Fruit fly (Drosophila melanogaster) whole organism, embryonic: ENCODE measurements around the gene CG2772.

ENCODE experiments used
- CG10321 ChIP-seq: fragments of 200-800 bp; sonication (Bioruptor generic); IDR thresholded peaks from 2 replicates; pipeline ENCODE4 v1.3.6; 2022; ENCODE audit warnings: missing biosample characterization, missing genetic modification characterization
- CG10366 ChIP-seq: fragments of 200-800 bp; sonication (Bioruptor generic); IDR thresholded peaks from 2 replicates; pipeline ENCODE4 v1.3.6; 2022; ENCODE audit warnings: missing biosample characterization, missing genetic modification characterization
- CG11247 ChIP-seq: fragments of 200-800 bp; sonication (Bioruptor generic); IDR thresholded peaks from 2 replicates; pipeline ENCODE4 v1.3.6; 2022; ENCODE audit warnings: missing biosample characterization, missing genetic modification characterization
- CG12659 ChIP-seq: fragments of 200-800 bp; sonication (Bioruptor generic); optimal IDR thresholded peaks from 3 replicates; lab custom pipeline; 2017; ENCODE audit warnings: mild to moderate bottlenecking, missing biosample characterization, missing genetic modification reagents, missing genetic modification characterization
- CG13775 ChIP-seq: fragments of 200-800 bp; sonication (Bioruptor generic); optimal IDR thresholded peaks from 3 replicates; lab custom pipeline; 2017; ENCODE audit warnings: missing biosample characterization, mild to moderate bottlenecking, missing genetic modification characterization
- CG1529 ChIP-seq: fragments of 200-800 bp; sonication (Bioruptor generic); optimal IDR thresholded peaks from 3 replicates; lab custom pipeline; 2018; ENCODE audit warnings: missing biosample characterization, missing genetic modification characterization
- CG17361 ChIP-seq: fragments of 200-800 bp; sonication (Bioruptor generic); IDR thresholded peaks from 3 replicates; pipeline ENCODE4 v1.3.6; 2022; ENCODE audit warnings: missing biosample characterization, missing genetic modification characterization
- CG2202 ChIP-seq: fragments of 200-800 bp; sonication (Bioruptor generic); optimal IDR thresholded peaks from 2 replicates; lab custom pipeline; 2018; ENCODE audit warnings: missing biosample characterization, mild to moderate bottlenecking, missing genetic modification characterization
- CG2875 ChIP-seq: fragments of 200-800 bp; sonication (Bioruptor generic); optimal IDR thresholded peaks from 2 replicates; lab custom pipeline; 2017; ENCODE audit warnings: missing biosample characterization, mild to moderate bottlenecking, missing genetic modification characterization, missing genetic modification reagents
- CG34376 ChIP-seq: fragments of 200-800 bp; sonication (Bioruptor generic); optimal IDR thresholded peaks from 2 replicates; lab custom pipeline; 2018; ENCODE audit warnings: missing biosample characterization, mild to moderate bottlenecking, missing genetic modification characterization
- CG3847 ChIP-seq: fragments of 200-800 bp; sonication (Bioruptor generic); IDR thresholded peaks from 2 replicates; pipeline ENCODE4 v1.3.6; 2022; ENCODE audit warnings: missing biosample characterization, missing genetic modification characterization
- CG4328 ChIP-seq: fragments of 200-800 bp; sonication (Bioruptor generic); optimal IDR thresholded peaks from 3 replicates; lab custom pipeline; 2017; ENCODE audit warnings: missing biosample characterization, missing genetic modification reagents, missing genetic modification characterization
- CG4360 ChIP-seq: fragments of 200-800 bp; sonication (Bioruptor generic); IDR thresholded peaks from 2 replicates; pipeline ENCODE4 v1.3.6; 2022; ENCODE audit warnings: missing biosample characterization, missing genetic modification characterization
- CG6654 ChIP-seq: fragments of 200-800 bp; sonication (Bioruptor generic); optimal IDR thresholded peaks from 2 replicates; lab custom pipeline; 2017; ENCODE audit warnings: missing biosample characterization, mild to moderate bottlenecking, missing genetic modification characterization
- CG6791 ChIP-seq: fragments of 200-800 bp; sonication (Bioruptor generic); IDR thresholded peaks from 3 replicates; pipeline ENCODE4 v1.3.6; 2022; ENCODE audit warnings: missing biosample characterization, missing genetic modification characterization; ENCODE audit not compliant: partially characterized antibody
- CG9215 ChIP-seq: fragments of 200-800 bp; sonication (Bioruptor generic); IDR thresholded peaks from 2 replicates; pipeline ENCODE4 v1.3.6; 2022; ENCODE audit warnings: missing biosample characterization, missing genetic modification characterization
- Camta ChIP-seq: fragments of 200-800 bp; sonication (Bioruptor generic); optimal IDR thresholded peaks from 2 replicates; lab custom pipeline; 2016; ENCODE audit warnings: missing biosample characterization, missing genetic modification characterization
- D19A ChIP-seq: fragments of 200-800 bp; optimal IDR thresholded peaks from 3 replicates; lab custom pipeline; 2019; ENCODE audit warnings: missing biosample characterization, mild to moderate bottlenecking, missing genetic modification characterization, moderate library complexity
- Dek ChIP-seq: fragments of 200-800 bp; sonication (Bioruptor generic); optimal IDR thresholded peaks from 3 replicates; lab custom pipeline; 2019; ENCODE audit warnings: missing biosample characterization, mild to moderate bottlenecking, missing genetic modification characterization, moderate library complexity
- Doc2 ChIP-seq: fragments of 200-800 bp; sonication (Bioruptor generic); IDR thresholded peaks from 2 replicates; pipeline ENCODE4 v1.3.6; 2022; ENCODE audit warnings: missing biosample characterization, missing genetic modification characterization
- H15 ChIP-seq: fragments of 200-800 bp; sonication (Bioruptor generic); IDR thresholded peaks from 3 replicates; pipeline ENCODE4 v1.3.6; 2022; ENCODE audit warnings: missing biosample characterization, missing genetic modification characterization
- Hmr ChIP-seq: fragments of 200-800 bp; sonication (Bioruptor generic); optimal IDR thresholded peaks from 3 replicates; lab custom pipeline; 2017; ENCODE audit warnings: mild to moderate bottlenecking, missing biosample characterization, missing genetic modification reagents, missing genetic modification characterization
- MESR4 ChIP-seq: fragments of 200-800 bp; sonication (Bioruptor generic); optimal IDR thresholded peaks from 2 replicates; lab custom pipeline; 2018; ENCODE audit warnings: missing biosample characterization, mild to moderate bottlenecking, missing genetic modification characterization, moderate library complexity
- Myb ChIP-seq: fragments of 200-800 bp; sonication (Bioruptor generic); optimal IDR thresholded peaks from 2 replicates; lab custom pipeline; 2016; ENCODE audit warnings: missing biosample characterization, missing genetic modification characterization
- NFAT ChIP-seq: fragments of 200-800 bp; sonication (Bioruptor generic); IDR thresholded peaks from 2 replicates; pipeline ENCODE4 v1.3.6; 2022; ENCODE audit warnings: missing biosample characterization, missing genetic modification characterization
- Oli ChIP-seq: fragments of 200-800 bp; sonication (Bioruptor generic); optimal IDR thresholded peaks from 2 replicates; lab custom pipeline; 2018; ENCODE audit warnings: missing biosample characterization, mild to moderate bottlenecking, missing genetic modification characterization, moderate library complexity
- ac ChIP-seq: fragments of 200-800 bp; sonication (Bioruptor generic); optimal IDR thresholded peaks from 3 replicates; lab custom pipeline; 2017; ENCODE audit warnings: missing biosample characterization, mild to moderate bottlenecking, missing genetic modification characterization
- cato ChIP-seq: fragments of 200-800 bp; sonication (Bioruptor generic); optimal IDR thresholded peaks from 2 replicates; lab custom pipeline; 2016; ENCODE audit warnings: missing biosample characterization, missing genetic modification characterization, borderline replicate concordance
- crp ChIP-seq, 2 experiments: fragments of 200-800 bp; sonication (Bioruptor generic); optimal IDR thresholded peaks; 2 replicates in 1 of 2; 3 replicates in 1 of 2; lab custom pipeline; 2017; ENCODE audit warnings: missing biosample characterization in 2 of 2, missing genetic modification characterization in 2 of 2, mild to moderate bottlenecking in 1 of 2, moderate library complexity in 1 of 2
- dmrt99B ChIP-seq: fragments of 200-800 bp; sonication (Bioruptor generic); optimal IDR thresholded peaks from 2 replicates; lab custom pipeline; 2018; ENCODE audit warnings: missing biosample characterization, mild to moderate bottlenecking, missing genetic modification characterization, moderate library complexity
- exex ChIP-seq: fragments of 200-800 bp; sonication (Bioruptor generic); optimal IDR thresholded peaks from 4 replicates; lab custom pipeline; 2018; ENCODE audit warnings: missing biosample characterization, mild to moderate bottlenecking, missing genetic modification characterization, moderate library complexity
- gcm2 ChIP-seq: fragments of 200-800 bp; sonication (Bioruptor generic); optimal IDR thresholded peaks from 2 replicates; lab custom pipeline; 2016; ENCODE audit warnings: missing biosample characterization, missing genetic modification characterization
- gsb-n ChIP-seq: fragments of 200-800 bp; sonication (Bioruptor generic); optimal IDR thresholded peaks from 3 replicates; lab custom pipeline; 2018; ENCODE audit warnings: missing biosample characterization, mild to moderate bottlenecking, missing genetic modification characterization
- jing ChIP-seq: fragments of 200-800 bp; sonication (Bioruptor generic); optimal IDR thresholded peaks from 2 replicates; lab custom pipeline; 2018; ENCODE audit warnings: missing biosample characterization, mild to moderate bottlenecking, missing genetic modification characterization
- kni ChIP-seq: fragments of 200-800 bp; sonication (Bioruptor generic); optimal IDR thresholded peaks from 3 replicates; lab custom pipeline; 2017; ENCODE audit warnings: mild to moderate bottlenecking, missing biosample characterization, missing genetic modification reagents, missing genetic modification characterization
- lov ChIP-seq, 2 experiments: fragments of 200-800 bp in 1 of 2; fragments of >200 bp in 1 of 2; sonication (Bioruptor generic) in 1 of 2; IDR thresholded peaks in 1 of 2; optimal IDR thresholded peaks in 1 of 2; 2 replicates in 1 of 2; 3 replicates in 1 of 2; pipeline versions ENCODE4 v1.3.6 to Lab custom; 2017 to 2022; ENCODE audit warnings: missing biosample characterization in 1 of 2, missing genetic modification characterization in 1 of 2
- mld ChIP-seq: fragments of 200-800 bp; sonication (Bioruptor generic); IDR thresholded peaks from 3 replicates; pipeline ENCODE4 v1.3.6; 2022; ENCODE audit warnings: missing biosample characterization, missing genetic modification characterization; ENCODE audit not compliant: partially characterized antibody
- oc ChIP-seq: fragments of 200-800 bp; sonication (Bioruptor generic); optimal IDR thresholded peaks from 2 replicates; lab custom pipeline; 2018; ENCODE audit warnings: missing biosample characterization, mild to moderate bottlenecking, missing genetic modification characterization, moderate library complexity
- pum ChIP-seq: fragments of 200-800 bp; sonication (Bioruptor generic); optimal IDR thresholded peaks from 2 replicates; lab custom pipeline; 2016; ENCODE audit warnings: missing biosample characterization, missing genetic modification characterization
- ro ChIP-seq: fragments of 200-800 bp; sonication (Bioruptor generic); IDR thresholded peaks from 2 replicates; pipeline ENCODE4 v1.3.6; 2022; ENCODE audit warnings: missing biosample characterization, missing genetic modification characterization
- ssp ChIP-seq: fragments of 200-800 bp; sonication (Bioruptor generic); IDR thresholded peaks from 2 replicates; pipeline ENCODE4 v1.3.6; 2022; ENCODE audit warnings: missing biosample characterization, missing genetic modification characterization
- stc ChIP-seq: fragments of 200-800 bp; sonication (Bioruptor generic); IDR thresholded peaks from 2 replicates; pipeline ENCODE4 v1.3.6; 2022; ENCODE audit warnings: missing biosample characterization, missing genetic modification characterization
- stwl ChIP-seq: fragments of 200-800 bp; sonication (Bioruptor generic); optimal IDR thresholded peaks from 3 replicates; lab custom pipeline; 2018; ENCODE audit warnings: missing biosample characterization, mild to moderate bottlenecking, missing genetic modification characterization, moderate library complexity
- tin ChIP-seq: fragments of 200-800 bp; sonication (Bioruptor generic); optimal IDR thresholded peaks from 3 replicates; lab custom pipeline; 2016; ENCODE audit warnings: missing biosample characterization, missing genetic modification characterization
- twi ChIP-seq: fragments of 200-800 bp; optimal IDR thresholded peaks from 2 replicates; lab custom pipeline; 2019; ENCODE audit warnings: missing biosample characterization, mild to moderate bottlenecking, missing genetic modification characterization, moderate library complexity
- vvl ChIP-seq: fragments of 200-800 bp; sonication (Bioruptor generic); IDR thresholded peaks from 2 replicates; pipeline ENCODE4 v1.3.6; 2022; ENCODE audit warnings: missing biosample characterization, missing genetic modification characterization
- z ChIP-seq: fragments of 200-800 bp; sonication (Bioruptor generic); IDR thresholded peaks from 3 replicates; pipeline ENCODE4 v1.3.6; 2022; ENCODE audit warnings: missing biosample characterization, missing genetic modification characterization
- zen ChIP-seq: fragments of 200-800 bp; sonication (Bioruptor generic); optimal IDR thresholded peaks from 3 replicates; lab custom pipeline; 2018; ENCODE audit warnings: missing biosample characterization, mild to moderate bottlenecking, missing genetic modification characterization, moderate library complexity

CG2772 gene

DNA sequence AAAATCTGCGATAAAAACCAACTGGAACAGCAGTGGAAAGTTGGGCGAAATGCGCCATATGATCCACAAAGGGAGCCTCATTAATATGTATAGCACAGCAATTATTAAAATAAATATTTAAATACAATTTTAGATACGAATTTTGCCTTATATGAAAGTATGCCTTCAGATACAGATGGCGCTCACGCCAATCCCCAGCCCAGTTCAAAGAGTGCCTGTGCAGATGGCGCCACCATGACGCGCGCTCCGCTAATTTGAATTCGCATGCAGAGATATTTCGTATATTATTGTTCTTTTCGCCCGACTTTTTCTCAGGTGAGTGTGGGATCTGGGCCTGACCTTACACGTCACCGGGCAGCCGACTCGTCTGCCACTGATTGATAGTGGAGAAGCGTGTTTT is 26.4 kb downstream of the CG2772 start, which contains the start of gene Pgant4 (continued):
- no peak for TF ChIP-seq crp (GFP tag; optimal IDR thresholded peaks at IDR 0.05; lab: Kevin White, UChicago)
- TF ChIP-seq CG17361 (GFP tag; lab: Robert Waterston, UW), result peak; percentile 57; the same call in 1 of the 3 replicates
- TF ChIP-seq ro (GFP tag; lab: Robert Waterston, UW), result peak; percentile 29; the same call in 1 of the 2 replicates
- peak; percentile 50 for TF ChIP-seq CG12659 (GFP tag; lab: Kevin White, UChicago)
- peak; percentile 3 for TF ChIP-seq cato (GFP tag; lab: Kevin White, UChicago)
- peak; percentile 41 for TF ChIP-seq stwl (tag; lab: Kevin White, UChicago)
- 0 out of 2 replicates have a peak, but pooled peaks have one; percentile 13 for TF ChIP-seq stc (GFP tag; lab: Robert Waterston, UW)
- TF ChIP-seq Hmr (GFP tag; lab: Kevin White, UChicago), result peak; percentile 44
- peak; percentile 89 for TF ChIP-seq gsb-n (tag; lab: Kevin White, UChicago)
- TF ChIP-seq CG10321 (GFP tag; lab: Robert Waterston, UW), result no peak
- TF ChIP-seq CG9215, result peak; percentile 28; the same call in 1 of the 2 replicates
- TF ChIP-seq tin (GFP tag; lab: Kevin White, UChicago), result peak; percentile 71
- TF ChIP-seq CG2875 (GFP tag; lab: Kevin White, UChicago), result peak; percentile 25
- 0 out of 2 replicates have a peak, but pooled peaks have one; percentile 26 for TF ChIP-seq ssp
- peak; percentile 27 for TF ChIP-seq Myb (GFP tag; lab: Kevin White, UChicago)
- TF ChIP-seq jing (GFP tag; lab: Kevin White, UChicago), result no peak
- TF ChIP-seq ac (GFP tag; lab: Kevin White, UChicago), result no peak
- peak; percentile 31 for TF ChIP-seq twi
- peak; percentile 76 for TF ChIP-seq vvl (GFP tag; lab: Robert Waterston, UW)
- TF ChIP-seq CG1529, result no peak
- no peak for TF ChIP-seq lov (optimal IDR thresholded peaks at IDR 0.05; lab: Kevin White, UChicago)
- no peak for TF ChIP-seq lov (GFP tag; IDR thresholded peaks at IDR 0.05; lab: Robert Waterston, UW)
- no peak for TF ChIP-seq kni
- TF ChIP-seq CG34376 (GFP tag; lab: Kevin White, UChicago), result peak; percentile 13
- TF ChIP-seq dmrt99B, result no peak
- peak; percentile 35 for TF ChIP-seq Camta (GFP tag; lab: Kevin White, UChicago)
- peak; percentile 41 for TF ChIP-seq Dek (tag; lab: Kevin White, UChicago)
- TF ChIP-seq CG6791 (GFP tag; lab: Robert Waterston, UW), result 0 out of 3 replicates have a peak, but pooled peaks have one; percentile 44
- peak; percentile 62 for TF ChIP-seq CG3847 (GFP tag; lab: Robert Waterston, UW)
- TF ChIP-seq CG2202 (tag; lab: Kevin White, UChicago), result no peak
- peak; percentile 52 for TF ChIP-seq zen
- peak; percentile 61 for TF ChIP-seq CG10366 (GFP tag; lab: Robert Waterston, UW)
- peak; percentile 30 for TF ChIP-seq Oli (tag; lab: Kevin White, UChicago)
- TF ChIP-seq NFAT (GFP tag; lab: Robert Waterston, UW), result peak; percentile 94

DNA sequence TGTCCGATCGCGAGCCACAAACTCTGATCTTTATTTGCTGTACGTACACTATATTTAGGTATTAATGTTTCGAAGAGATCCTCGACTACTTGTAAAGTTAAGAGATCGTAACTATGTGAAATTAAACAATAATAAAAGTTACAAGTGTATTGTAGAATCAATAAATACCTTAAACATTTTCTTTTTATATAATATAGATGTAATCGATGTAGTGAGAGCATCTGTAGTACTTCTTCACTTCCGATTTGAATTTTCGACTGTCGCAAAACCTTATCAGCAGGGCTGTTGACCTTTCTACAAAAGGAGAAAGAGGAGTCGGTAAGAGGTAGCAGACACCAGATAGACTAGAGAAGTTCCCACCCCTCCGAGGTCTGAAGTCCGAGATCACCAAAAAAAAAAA is 29.4 kb downstream of the CG2772 start:
- TF ChIP-seq z (GFP tag; lab: Robert Waterston, UW) (no peak), D19A (tag; lab: Kevin White, UChicago) (peak; percentile 30)
- TF ChIP-seq, all 482 proteins: peak for 1

- TF ChIP-seq Doc2 (GFP tag; lab: Robert Waterston, UW), result no peak
- TF ChIP-seq CG4360 (GFP tag; lab: Robert Waterston, UW), result no peak
- no peak for TF ChIP-seq MESR4 (GFP tag; lab: Kevin White, UChicago)
- TF ChIP-seq gcm2 (GFP tag; lab: Kevin White, UChicago), result no peak
- no peak for TF ChIP-seq CG6654 (GFP tag; lab: Kevin White, UChicago)
- no peak for TF ChIP-seq mld (GFP tag; lab: Robert Waterston, UW)
- TF ChIP-seq exex (tag; lab: Kevin White, UChicago), result peak; percentile 25
- TF ChIP-seq pum, result peak; percentile 11
- no peak for TF ChIP-seq CG11247 (GFP tag; lab: Robert Waterston, UW)
- no peak for TF ChIP-seq CG4328 (GFP tag; lab: Kevin White, UChicago)
- 0 out of 3 replicates have a peak, but pooled peaks have one; percentile 44 for TF ChIP-seq H15 (GFP tag; lab: Robert Waterston, UW)
- no peak for TF ChIP-seq crp (GFP tag; optimal IDR thresholded peaks at IDR 0.05; lab: Kevin White, UChicago)
- TF ChIP-seq oc, result no peak
- TF ChIP-seq CG13775 (GFP tag; lab: Kevin White, UChicago), result peak; percentile 26
These were observed 30.2 kb downstream of the CG2772 start for dm6 chr2L:3475948-3476347.
